Fruit fly (Drosophila melanogaster) whole organism: Measurements from ENCODE around the gene her.

Experiments
- CG8478 ChIP-seq: fragments of >200 bp; optimal IDR thresholded peaks from 2 replicates; lab custom pipeline; 2018; ENCODE audit warnings: inconsistent platforms
- Dll ChIP-seq: fragments of >200 bp; optimal IDR thresholded peaks from 2 replicates; lab custom pipeline; 2017
- pan ChIP-seq: fragments of >200 bp; optimal IDR thresholded peaks from 2 replicates; lab custom pipeline; 2017
- psq ChIP-seq: fragments of >200 bp; optimal IDR thresholded peaks from 2 replicates; lab custom pipeline; 2017
- usp ChIP-seq: fragments of >200 bp; optimal IDR thresholded peaks from 2 replicates; lab custom pipeline; 2017; ENCODE audit warnings: missing biosample characterization, missing genetic modification characterization, mixed read lengths

DNA sequence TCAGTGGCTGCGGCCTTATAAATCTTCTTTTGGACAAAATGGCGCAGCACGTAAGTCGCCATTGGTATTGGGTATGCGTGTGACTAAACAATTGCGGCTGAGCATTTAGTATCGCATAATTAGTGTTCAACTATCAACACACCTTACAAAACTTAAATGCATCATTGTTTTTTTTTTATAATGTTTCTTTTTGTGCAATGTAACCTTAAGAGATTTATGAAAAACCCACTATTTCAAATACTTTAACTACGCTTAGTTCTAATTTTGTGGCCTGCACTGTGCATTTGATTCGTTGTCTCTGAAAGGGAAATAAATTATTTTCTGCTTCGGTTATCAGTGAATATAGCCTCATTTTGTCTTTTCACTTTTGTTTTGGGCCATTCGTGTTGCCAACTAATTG is 33.0 kb upstream of the her start:
- TF ChIP-seq usp (GFP tag; lab: Kevin White, UChicago): no peak
- no peak for TF ChIP-seq Dll (lab: Kevin White, UChicago)
- TF ChIP-seq pan (lab: Kevin White, UChicago): no peak
- TF ChIP-seq psq (lab: Kevin White, UChicago): no peak
- TF ChIP-seq CG8478 (lab: Kevin White, UChicago): no peak
